Worm (Caenorhabditis elegans) whole organism, L4/young adult: ENCODE results near the gene cwp-3.

Experiments used
- W03F9.2 ChIP-seq: fragments of 150-350 bp; optimal IDR thresholded peaks from 2 replicates; lab custom pipeline; 2014; ENCODE audit warnings: missing biosample characterization, missing genetic modification characterization
- dao-5 ChIP-seq: sonication (generic microtip); optimal IDR thresholded peaks from 2 replicates; lab custom pipeline; 2016; ENCODE audit warnings: missing genotype, missing genetic modification characterization, moderate library complexity, missing compliant biosample characterization
- him-1 ChIP-seq: sonication (generic microtip); optimal IDR thresholded peaks from 2 replicates; lab custom pipeline; 2016; ENCODE audit warnings: missing genotype, missing genetic modification reagents, missing genetic modification characterization, missing compliant biosample characterization

- TF ChIP-seq him-1: no peak
- no peak for TF ChIP-seq dao-5
- TF ChIP-seq W03F9.2 (tag; lab: Kevin White, UChicago): peak; percentile 2
These were observed 47.4 kb downstream of the cwp-3 start, which contains the start of gene T19H12.2 for ce11 chrV:4889976-4890479.
